Worm (Caenorhabditis elegans) whole organism, L3 larva: Measurements from ENCODE around the gene flp-9.
A peak's percentile ranks its signal among the peaks of the same experiment; 100 is the strongest.

Experiments
- R02D3.7 ChIP-seq: fragments of 150-350 bp; optimal IDR thresholded peaks from 2 replicates; lab custom pipeline; 2014; ENCODE audit warnings: missing biosample characterization, missing genetic modification characterization
- aly-2 ChIP-seq: fragments of 150-350 bp; optimal IDR thresholded peaks from 2 replicates; lab custom pipeline; 2014; ENCODE audit warnings: missing biosample characterization, missing genetic modification characterization
- ama-1 ChIP-seq: fragments of 150-350 bp; optimal IDR thresholded peaks from 2 replicates; lab custom pipeline; 2018
- ceh-28 ChIP-seq: fragments of 150-350 bp; optimal IDR thresholded peaks from 2 replicates; lab custom pipeline; 2014; ENCODE audit warnings: missing biosample characterization, missing genetic modification reagents, missing genetic modification characterization
- ceh-82 ChIP-seq: fragments of 150-350 bp; optimal IDR thresholded peaks from 2 replicates; lab custom pipeline; 2014; ENCODE audit warnings: missing biosample characterization, missing genetic modification characterization
- ceh-9 ChIP-seq: sonication (generic microtip); optimal IDR thresholded peaks from 2 replicates; lab custom pipeline; 2018; ENCODE audit warnings: missing biosample characterization, missing genetic modification characterization
- egl-27 ChIP-seq: sonication (generic microtip); optimal IDR thresholded peaks from 4 replicates; lab custom pipeline; 2017; ENCODE audit warnings: missing biosample characterization, missing genetic modification reagents, missing genetic modification characterization
- egl-5 ChIP-seq: fragments of 150-350 bp; optimal IDR thresholded peaks from 2 replicates; lab custom pipeline; 2017; ENCODE audit warnings: missing biosample characterization, missing genetic modification reagents, missing genetic modification characterization, inconsistent platforms
- elt-1 ChIP-seq: fragments of 150-350 bp; optimal IDR thresholded peaks from 2 replicates; lab custom pipeline; 2014; ENCODE audit warnings: missing biosample characterization, missing genetic modification characterization
- elt-2 ChIP-seq: sonication (generic microtip); optimal IDR thresholded peaks from 2 replicates; lab custom pipeline; 2016; ENCODE audit warnings: missing genetic modification reagents, mild to moderate bottlenecking, missing genetic modification characterization, missing compliant biosample characterization
- eor-1 ChIP-seq, 2 experiments: fragments of 150-350 bp; optimal IDR thresholded peaks; 2 replicates each; lab custom pipeline; 2014 to 2018; ENCODE audit warnings: missing biosample characterization in 2 of 2, missing genetic modification characterization in 2 of 2
- fkh-2 ChIP-seq: fragments of 150-350 bp; optimal IDR thresholded peaks from 2 replicates; lab custom pipeline; 2014; ENCODE audit warnings: missing biosample characterization, missing genetic modification reagents, missing genetic modification characterization
- fos-1 ChIP-seq: fragments of 150-350 bp; optimal IDR thresholded peaks from 2 replicates; lab custom pipeline; 2014; ENCODE audit warnings: missing biosample characterization, missing genetic modification characterization
- lin-15B ChIP-seq: fragments of 150-350 bp; optimal IDR thresholded peaks from 2 replicates; lab custom pipeline; 2014; ENCODE audit warnings: missing biosample characterization, missing genetic modification characterization
- lin-39 ChIP-seq: fragments of 150-350 bp; optimal IDR thresholded peaks from 2 replicates; lab custom pipeline; 2018; ENCODE audit warnings: missing biosample characterization, missing genetic modification reagents, missing genetic modification characterization
- lsy-12 ChIP-seq: sonication (generic microtip); optimal IDR thresholded peaks from 2 replicates; lab custom pipeline; 2016; ENCODE audit warnings: mild to moderate bottlenecking, missing genetic modification characterization, missing compliant biosample characterization
- mdl-1 ChIP-seq: fragments of 150-350 bp; optimal IDR thresholded peaks from 2 replicates; lab custom pipeline; 2014; ENCODE audit warnings: missing biosample characterization, missing genetic modification characterization
- mml-1 ChIP-seq: fragments of 150-350 bp; sonication (generic microtip); optimal IDR thresholded peaks from 3 replicates; lab custom pipeline; 2014; ENCODE audit warnings: missing biosample characterization, missing genetic modification characterization
- nfya-1 ChIP-seq: sonication (generic microtip); optimal IDR thresholded peaks from 2 replicates; lab custom pipeline; 2017; ENCODE audit warnings: missing genetic modification characterization, mild to moderate bottlenecking, missing compliant biosample characterization, antibody characterized with exemption, moderate library complexity; ENCODE audit not compliant: insufficient read depth
- nhr-11 ChIP-seq: fragments of 150-350 bp; optimal IDR thresholded peaks from 2 replicates; lab custom pipeline; 2014; ENCODE audit warnings: missing biosample characterization, missing genetic modification characterization
- nhr-12 ChIP-seq: fragments of 150-350 bp; optimal IDR thresholded peaks from 2 replicates; lab custom pipeline; 2014; ENCODE audit warnings: missing biosample characterization, missing genetic modification characterization
- nhr-23 ChIP-seq: fragments of 150-350 bp; optimal IDR thresholded peaks from 2 replicates; lab custom pipeline; 2014; ENCODE audit warnings: missing biosample characterization, missing genetic modification reagents, missing genetic modification characterization
- nhr-25 ChIP-seq: sonication (generic microtip); optimal IDR thresholded peaks from 2 replicates; lab custom pipeline; 2017; ENCODE audit warnings: missing biosample characterization, missing genetic modification characterization
- nhr-28 ChIP-seq: fragments of 150-350 bp; optimal IDR thresholded peaks from 2 replicates; lab custom pipeline; 2014; ENCODE audit warnings: missing biosample characterization, missing genetic modification characterization
- nhr-67 ChIP-seq: fragments of 150-350 bp; optimal IDR thresholded peaks from 2 replicates; lab custom pipeline; 2014; ENCODE audit warnings: missing biosample characterization, missing genetic modification characterization
- nhr-76 ChIP-seq: fragments of 150-350 bp; sonication (generic microtip); optimal IDR thresholded peaks from 5 replicates; lab custom pipeline; 2014; ENCODE audit warnings: missing biosample characterization, missing genetic modification characterization
- nhr-77 ChIP-seq: fragments of 150-350 bp; optimal IDR thresholded peaks from 2 replicates; lab custom pipeline; 2014; ENCODE audit warnings: missing biosample characterization, missing genetic modification characterization
- pha-4 ChIP-seq: fragments of 150-350 bp; optimal IDR thresholded peaks from 2 replicates; lab custom pipeline; 2014; ENCODE audit warnings: missing biosample characterization, missing genetic modification reagents, missing genetic modification characterization
- pqm-1 ChIP-seq: fragments of 150-350 bp; optimal IDR thresholded peaks from 2 replicates; lab custom pipeline; 2017; ENCODE audit warnings: missing biosample characterization, missing genetic modification characterization, inconsistent platforms
- sea-2 ChIP-seq: fragments of 150-350 bp; sonication (generic microtip); optimal IDR thresholded peaks from 4 replicates; lab custom pipeline; 2014; ENCODE audit warnings: missing biosample characterization, missing genetic modification reagents, missing genetic modification characterization
- skn-1 ChIP-seq: fragments of 150-350 bp; optimal IDR thresholded peaks from 2 replicates; lab custom pipeline; 2014; ENCODE audit warnings: missing biosample characterization, missing genetic modification characterization
- snpc-4 ChIP-seq: fragments of 150-350 bp; optimal IDR thresholded peaks from 2 replicates; lab custom pipeline; 2014; ENCODE audit warnings: missing biosample characterization, missing genetic modification characterization
- unc-39 ChIP-seq: sonication (generic microtip); optimal IDR thresholded peaks from 4 replicates; lab custom pipeline; 2017; ENCODE audit warnings: missing biosample characterization, missing genetic modification characterization
- unc-62 ChIP-seq: fragments of 150-350 bp; sonication (generic microtip); optimal IDR thresholded peaks from 4 replicates; lab custom pipeline; 2014; ENCODE audit warnings: missing biosample characterization, missing genetic modification reagents, missing genetic modification characterization
- zag-1 ChIP-seq: fragments of 150-350 bp; optimal IDR thresholded peaks from 2 replicates; lab custom pipeline; 2014; ENCODE audit warnings: missing biosample characterization, missing genetic modification characterization
- ztf-11 ChIP-seq: fragments of 150-350 bp; optimal IDR thresholded peaks from 2 replicates; lab custom pipeline; 2014; ENCODE audit warnings: missing biosample characterization, missing genetic modification characterization

flp-9 gene

DNA sequence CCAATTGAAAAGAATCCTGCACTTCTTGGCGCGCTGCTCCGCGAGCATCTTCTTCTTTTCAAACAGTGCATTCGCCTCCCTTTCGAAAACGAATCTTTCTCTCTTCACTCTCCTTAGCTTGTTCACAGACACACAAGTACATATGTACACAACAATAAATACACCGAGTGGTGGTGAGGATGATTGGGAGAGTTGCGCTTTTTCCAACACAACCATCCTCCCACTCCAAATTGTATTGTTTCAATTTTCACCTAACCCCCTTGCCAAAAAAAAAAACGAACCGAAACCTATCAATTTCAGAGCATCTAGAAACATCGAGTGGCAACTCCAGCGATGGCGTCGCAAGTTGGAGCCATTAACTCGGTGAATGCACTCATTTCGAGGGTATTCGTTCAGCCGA is 11.1 kb downstream of the flp-9 start, which contains the start of gene inx-6:
inx-6 (plus strand) TSS at position 301 of the 400 bp plus-strand sequence.
- TF ChIP-seq nfya-1 (tag; lab: Kevin White, UChicago) (no peak), pha-4 (tag; lab: Kevin White, UChicago) (peak; percentile 47), lin-15B (tag; lab: Kevin White, UChicago) (no peak)

DNA sequence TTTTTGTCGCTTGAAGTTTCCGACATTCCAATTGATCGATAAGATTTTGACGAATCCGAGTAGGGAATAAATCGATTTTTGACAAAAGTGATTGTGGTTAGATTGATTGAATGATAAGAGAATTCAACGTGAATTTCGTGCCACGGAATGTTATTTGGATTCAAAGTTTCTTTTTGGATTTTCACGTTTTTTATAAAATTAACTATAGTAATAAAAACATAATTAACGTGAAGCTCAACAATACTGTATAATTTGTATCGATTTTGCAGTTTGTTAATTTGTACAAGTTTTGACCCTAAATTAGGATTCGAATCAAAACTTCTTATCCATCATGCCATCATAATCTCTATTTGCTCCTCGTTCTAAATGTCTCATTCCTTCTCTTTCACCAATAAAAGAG is 12.7 kb downstream of the flp-9 start, which contains the start of gene C36H8.1:
C36H8.1 (minus strand) TSS at position 101 of the 400 bp plus-strand sequence.
- no peak for TF ChIP-seq sea-2 (GFP tag; lab: Kevin White, UChicago)
- TF ChIP-seq elt-1 (tag; lab: Kevin White, UChicago), result no peak
- TF ChIP-seq nhr-23 (tag; lab: Kevin White, UChicago), result no peak
- no peak for TF ChIP-seq ztf-11 (tag; lab: Kevin White, UChicago)
- no peak for TF ChIP-seq pha-4 (tag; lab: Kevin White, UChicago)
- no peak for TF ChIP-seq nhr-12 (tag; lab: Kevin White, UChicago)
- TF ChIP-seq aly-2 (tag; lab: Kevin White, UChicago), result no peak
- TF ChIP-seq nhr-67 (tag; lab: Kevin White, UChicago), result no peak
- TF ChIP-seq pqm-1, result no peak
- no peak for TF ChIP-seq lsy-12 (tag; lab: Kevin White, UChicago)
- TF ChIP-seq egl-27, result no peak
- TF ChIP-seq nhr-11 (tag; lab: Kevin White, UChicago), result no peak
- no peak for TF ChIP-seq lin-15B (tag; lab: Kevin White, UChicago)
- no peak for TF ChIP-seq ama-1 (lab: Kevin White, UChicago)
- no peak for TF ChIP-seq nhr-28
- TF ChIP-seq ceh-28, result no peak
- TF ChIP-seq R02D3.7 (tag; lab: Kevin White, UChicago), result no peak
- TF ChIP-seq fos-1 (tag; lab: Kevin White, UChicago), result no peak
- TF ChIP-seq nhr-77 (tag; lab: Kevin White, UChicago), result no peak
- no peak for TF ChIP-seq ceh-82 (tag; lab: Kevin White, UChicago)

DNA sequence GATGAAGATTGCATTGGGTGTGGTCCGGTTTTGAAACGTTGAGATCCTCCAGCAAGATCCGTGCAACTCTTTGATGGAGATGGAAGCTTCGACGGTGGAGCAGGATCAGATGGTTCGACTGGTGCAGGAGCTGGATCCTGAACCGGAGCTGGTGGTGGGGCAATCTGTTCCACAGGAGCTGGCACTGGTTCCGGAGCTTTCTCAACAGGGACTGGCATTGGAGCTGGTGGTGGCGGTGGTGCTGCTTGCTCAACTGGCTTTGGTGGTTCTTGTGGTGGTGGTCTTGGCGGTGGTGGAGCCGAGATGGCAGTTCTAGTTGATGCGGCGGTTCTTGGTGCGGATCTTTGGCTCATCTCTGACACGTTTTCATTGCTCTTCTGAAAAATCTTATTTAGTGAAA is 13.7 kb downstream of the flp-9 start:
- TF ChIP-seq lsy-12 (tag; lab: Kevin White, UChicago) (no peak), ama-1 (lab: Kevin White, UChicago) (no peak), fos-1 (tag; lab: Kevin White, UChicago) (no peak), fkh-2 (tag; lab: Kevin White, UChicago) (no peak), lin-15B (tag; lab: Kevin White, UChicago) (no peak), nhr-67 (tag; lab: Kevin White, UChicago) (no peak), egl-27 (no peak), snpc-4 (tag; lab: Kevin White, UChicago) (no peak), nhr-77 (tag; lab: Kevin White, UChicago) (no peak), nhr-25 (tag; lab: Kevin White, UChicago) (no peak), skn-1 (tag; lab: Kevin White, UChicago) (no peak), unc-39 (tag; lab: Kevin White, UChicago) (no peak), mdl-1 (no peak), ceh-9 (tag; lab: Kevin White, UChicago) (no peak), nhr-28 (no peak), aly-2 (tag; lab: Kevin White, UChicago) (no peak), nfya-1 (tag; lab: Kevin White, UChicago) (no peak), ztf-11 (tag; lab: Kevin White, UChicago) (no peak)

DNA sequence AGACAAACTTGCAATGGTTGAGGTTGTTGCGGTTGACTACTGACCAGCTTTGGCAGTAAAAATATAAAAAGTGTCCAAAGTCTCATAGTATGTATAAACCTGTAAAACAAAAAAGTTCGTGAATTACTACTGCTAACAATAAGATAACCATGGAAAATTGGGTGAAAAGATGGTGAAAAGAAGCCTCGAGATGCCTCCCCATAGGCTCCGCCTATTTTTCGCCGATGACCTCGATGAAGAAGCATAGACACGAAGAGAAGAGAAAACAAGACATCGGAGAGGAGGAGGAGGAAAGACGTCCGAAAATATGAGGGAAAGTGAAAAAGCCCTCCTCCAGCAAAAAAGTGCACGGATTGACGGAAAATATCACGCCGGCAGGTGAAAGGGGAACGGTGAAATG is 15.9 kb downstream of the flp-9 start, which contains the start of gene T23F6.5:
T23F6.5 (minus strand) TSS at position 101 of the 400 bp plus-strand sequence.
- TF ChIP-seq egl-5 (tag; lab: Kevin White, UChicago) (no peak), mml-1 (tag; lab: Kevin White, UChicago) (no peak), eor-1 (tag; optimal IDR thresholded peaks at IDR 0.05; lab: Kevin White, UChicago) (no peak), nhr-76 (tag; lab: Kevin White, UChicago) (no peak), sea-2 (GFP tag; lab: Kevin White, UChicago) (no peak), snpc-4 (tag; lab: Kevin White, UChicago) (no peak), aly-2 (tag; lab: Kevin White, UChicago) (no peak), lin-39 (tag; lab: Kevin White, UChicago) (no peak), elt-1 (tag; lab: Kevin White, UChicago) (no peak), ceh-28 (no peak), nhr-28 (no peak)

DNA sequence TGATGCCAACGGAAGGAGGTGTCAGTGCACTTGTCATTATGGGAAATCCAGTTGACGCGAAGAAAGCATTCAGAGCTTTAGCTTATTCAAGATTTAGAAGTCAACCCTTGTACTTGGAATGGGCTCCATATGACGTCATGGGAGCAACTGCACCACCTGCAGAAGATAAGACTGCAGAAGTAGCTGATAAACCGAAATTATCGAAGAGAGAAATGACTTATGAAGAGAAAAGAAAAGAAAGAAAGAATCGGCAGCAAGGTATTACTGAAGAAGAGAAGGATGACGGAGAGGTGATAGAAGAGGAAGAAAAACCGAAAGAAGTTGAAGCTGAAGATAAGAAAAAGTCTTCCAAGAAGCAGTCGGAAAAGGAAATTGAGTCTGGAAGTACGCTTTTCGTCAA is 29.2 kb downstream of the flp-9 start:
- TF ChIP-seq pqm-1 (peak; percentile 13), elt-2 (peak; percentile 70), lin-15B (tag; lab: Kevin White, UChicago) (no peak), egl-5 (tag; lab: Kevin White, UChicago) (no peak), zag-1 (tag; lab: Kevin White, UChicago) (no peak), unc-62 (GFP tag; lab: Kevin White, UChicago) (no peak), ceh-28 (no peak)
